Worm (Caenorhabditis elegans) whole organism, late embryonic: ENCODE measurements around the gene nlp-56.
A peak's percentile ranks its signal among the peaks of the same experiment; 100 is the strongest.

Experiments used
- C08G9.2 ChIP-seq: sonication (generic microtip); optimal IDR thresholded peaks from 2 replicates; lab custom pipeline; 2016; ENCODE audit warnings: mild to moderate bottlenecking, missing genetic modification characterization, moderate library complexity, missing compliant biosample characterization
- C38D4.7 ChIP-seq: fragments of 200-800 bp; sonication (Bioruptor generic); optimal IDR thresholded peaks from 2 replicates; lab custom pipeline; 2018; ENCODE audit warnings: mild to moderate bottlenecking, missing genetic modification characterization, moderate library complexity, missing compliant biosample characterization
- T23F11.4 ChIP-seq: fragments of 200-800 bp; sonication (Bioruptor generic); optimal IDR thresholded peaks from 2 replicates; lab custom pipeline; 2018; ENCODE audit warnings: mild to moderate bottlenecking, missing genetic modification characterization, missing compliant biosample characterization
- Y22D7AL.16 ChIP-seq: sonication (generic microtip); optimal IDR thresholded peaks from 2 replicates; lab custom pipeline; 2016; ENCODE audit warnings: missing genetic modification characterization, missing compliant biosample characterization
- ama-1 ChIP-seq: fragments of 150-350 bp; optimal IDR thresholded peaks from 2 replicates; lab custom pipeline; 2014
- ceh-18 ChIP-seq: sonication (generic microtip); optimal IDR thresholded peaks from 2 replicates; lab custom pipeline; 2016; ENCODE audit warnings: missing genetic modification characterization, missing compliant biosample characterization
- ceh-24 ChIP-seq: sonication (generic microtip); optimal IDR thresholded peaks from 2 replicates; lab custom pipeline; 2016; ENCODE audit warnings: mild to moderate bottlenecking, missing genetic modification characterization, missing compliant biosample characterization
- ceh-30 ChIP-seq: fragments of 150-350 bp; optimal IDR thresholded peaks from 2 replicates; lab custom pipeline; 2014; ENCODE audit warnings: missing biosample characterization, missing genetic modification characterization
- ceh-31 ChIP-seq: sonication (generic microtip); optimal IDR thresholded peaks from 2 replicates; lab custom pipeline; 2016; ENCODE audit warnings: missing genetic modification characterization, missing compliant biosample characterization
- ceh-34 ChIP-seq: sonication (generic microtip); optimal IDR thresholded peaks from 2 replicates; lab custom pipeline; 2016; ENCODE audit warnings: mild to moderate bottlenecking, missing genetic modification characterization, missing compliant biosample characterization
- ceh-45 ChIP-seq: fragments of 200-800 bp; sonication (Bioruptor generic); IDR thresholded peaks from 2 replicates; pipeline ENCODE4 v1.3.6; 2022; ENCODE audit warnings: missing genetic modification reagents, missing genetic modification characterization, missing compliant biosample characterization
- ceh-9 ChIP-seq: sonication (generic microtip); optimal IDR thresholded peaks from 2 replicates; lab custom pipeline; 2016; ENCODE audit warnings: mild to moderate bottlenecking, missing genetic modification characterization, inconsistent platforms, missing compliant biosample characterization
- dmd-4 ChIP-seq: sonication (generic microtip); optimal IDR thresholded peaks from 2 replicates; lab custom pipeline; 2016; ENCODE audit warnings: borderline replicate concordance, missing genetic modification characterization, missing compliant biosample characterization
- dve-1 ChIP-seq: sonication (generic microtip); optimal IDR thresholded peaks from 2 replicates; lab custom pipeline; 2017; ENCODE audit warnings: antibody characterized with exemption, mild to moderate bottlenecking, missing genetic modification characterization, missing compliant biosample characterization
- elt-2 ChIP-seq: sonication (generic microtip); optimal IDR thresholded peaks from 2 replicates; lab custom pipeline; 2016; ENCODE audit warnings: missing genetic modification reagents, missing genetic modification characterization, missing compliant biosample characterization
- ets-4 ChIP-seq: sonication (generic microtip); optimal IDR thresholded peaks from 2 replicates; lab custom pipeline; 2016; ENCODE audit warnings: missing genetic modification characterization, missing compliant biosample characterization
- gmeb-2 ChIP-seq: sonication (generic microtip); optimal IDR thresholded peaks from 2 replicates; lab custom pipeline; 2016; ENCODE audit warnings: missing genetic modification characterization, inconsistent platforms, missing compliant biosample characterization
- hlh-15 ChIP-seq: sonication (generic microtip); optimal IDR thresholded peaks from 2 replicates; lab custom pipeline; 2016; ENCODE audit warnings: missing genetic modification characterization, missing compliant biosample characterization
- hlh-30 ChIP-seq: sonication (generic microtip); optimal IDR thresholded peaks from 2 replicates; lab custom pipeline; 2017; ENCODE audit warnings: antibody characterized with exemption, missing genetic modification characterization, missing compliant biosample characterization; ENCODE audit not compliant: insufficient read depth
- hlh-6 ChIP-seq: sonication (generic microtip); optimal IDR thresholded peaks from 2 replicates; lab custom pipeline; 2016; ENCODE audit warnings: missing genotype, missing genetic modification characterization, missing compliant biosample characterization
- nfya-1 ChIP-seq: sonication (generic microtip); optimal IDR thresholded peaks from 2 replicates; lab custom pipeline; 2017; ENCODE audit warnings: missing genetic modification characterization, mild to moderate bottlenecking, missing compliant biosample characterization, antibody characterized with exemption, moderate library complexity
- pag-3 ChIP-seq: sonication (generic microtip); optimal IDR thresholded peaks from 2 replicates; lab custom pipeline; 2016; ENCODE audit warnings: missing compliant biosample characterization, missing genetic modification characterization, borderline replicate concordance
- pat-9 ChIP-seq: fragments of 200-800 bp; sonication (Bioruptor generic); optimal IDR thresholded peaks from 2 replicates; lab custom pipeline; 2018; ENCODE audit warnings: mild to moderate bottlenecking, missing genetic modification characterization, moderate library complexity, missing compliant biosample characterization
- pha-2 ChIP-seq: sonication (generic microtip); optimal IDR thresholded peaks from 2 replicates; lab custom pipeline; 2017; ENCODE audit warnings: mild to moderate bottlenecking, missing genetic modification characterization, missing compliant biosample characterization
- pqm-1 ChIP-seq: sonication (generic microtip); optimal IDR thresholded peaks from 2 replicates; lab custom pipeline; 2016; ENCODE audit warnings: missing genetic modification characterization, missing compliant biosample characterization
- sox-2 ChIP-seq: fragments of 200-800 bp; sonication (Bioruptor generic); IDR thresholded peaks from 2 replicates; pipeline ENCODE4 v1.3.6; 2022; ENCODE audit warnings: missing genetic modification reagents, missing genetic modification characterization, missing compliant biosample characterization
- sox-4 ChIP-seq: sonication (generic microtip); optimal IDR thresholded peaks from 2 replicates; lab custom pipeline; 2017; ENCODE audit warnings: mild to moderate bottlenecking, missing genetic modification characterization, inconsistent platforms, missing compliant biosample characterization
- tbx-2 ChIP-seq: sonication (generic microtip); optimal IDR thresholded peaks from 2 replicates; lab custom pipeline; 2016; ENCODE audit warnings: missing genetic modification characterization, missing compliant biosample characterization
- tbx-7 ChIP-seq: sonication (generic microtip); optimal IDR thresholded peaks from 2 replicates; lab custom pipeline; 2016; ENCODE audit warnings: missing genotype, missing genetic modification characterization, missing compliant biosample characterization
- ttx-3 ChIP-seq: sonication (generic microtip); optimal IDR thresholded peaks from 2 replicates; lab custom pipeline; 2016; ENCODE audit warnings: missing genetic modification reagents, missing genetic modification characterization, missing compliant biosample characterization
- unc-3 ChIP-seq, 2 experiments: fragments of 200-800 bp in 1 of 2; sonication (Bioruptor generic) in 1 of 2; sonication (generic microtip) in 1 of 2; conservative IDR thresholded peaks in 1 of 2; optimal IDR thresholded peaks in 1 of 2; 2 replicates each; pipeline versions ENCODE4 v1.3.6 to Lab custom; 2016 to 2022; ENCODE audit warnings: missing compliant biosample characterization in 2 of 2, missing genetic modification characterization in 2 of 2, missing genetic modification reagents in 1 of 2
- unc-42 ChIP-seq: sonication (generic microtip); optimal IDR thresholded peaks from 2 replicates; lab custom pipeline; 2016; ENCODE audit warnings: missing genotype, missing genetic modification characterization, missing compliant biosample characterization
- unc-55 ChIP-seq: sonication (generic microtip); optimal IDR thresholded peaks from 2 replicates; lab custom pipeline; 2017; ENCODE audit warnings: missing biosample characterization, missing genetic modification reagents, missing genetic modification characterization
- unc-86 ChIP-seq: sonication (generic microtip); optimal IDR thresholded peaks from 2 replicates; lab custom pipeline; 2016; ENCODE audit warnings: missing genetic modification characterization, missing compliant biosample characterization
- zip-5 ChIP-seq: sonication (generic microtip); optimal IDR thresholded peaks from 2 replicates; lab custom pipeline; 2016; ENCODE audit warnings: missing genetic modification characterization, missing compliant biosample characterization

Gene nlp-56

DNA sequence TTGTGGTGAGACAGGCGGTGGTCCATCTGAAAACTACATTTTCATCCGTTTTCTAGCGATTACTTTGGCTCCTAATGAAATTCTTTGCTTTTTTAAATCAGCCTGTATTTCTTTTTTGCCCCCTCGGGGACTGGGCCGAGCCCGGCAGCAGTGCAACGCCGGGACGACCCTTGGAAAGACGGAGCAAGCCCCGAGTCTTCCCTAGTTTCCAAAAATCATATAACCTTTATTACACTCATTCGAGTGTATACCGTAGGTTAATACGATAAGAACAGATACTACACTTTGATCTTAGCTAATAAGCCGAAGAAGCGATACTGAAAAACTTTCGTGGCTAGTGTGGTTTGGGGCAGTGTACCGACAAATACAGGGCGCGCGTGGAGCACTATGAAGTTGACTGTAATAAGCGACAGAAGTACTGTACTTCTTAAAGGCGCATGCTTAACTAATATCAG is 19.8 kb downstream of the nlp-56 start:
- TF ChIP-seq pag-3 (tag; lab: Kevin White, UChicago) = no peak
- TF ChIP-seq elt-2 (tag; lab: Kevin White, UChicago) = no peak
- TF ChIP-seq sox-2 (GFP tag; lab: Robert Waterston, UW) = no peak
- no peak for TF ChIP-seq pqm-1 (tag; lab: Kevin White, UChicago)
- no peak for TF ChIP-seq gmeb-2 (tag; lab: Kevin White, UChicago)
- TF ChIP-seq dve-1 (tag; lab: Kevin White, UChicago) = no peak
- TF ChIP-seq ttx-3 = no peak
- no peak for TF ChIP-seq pha-2 (tag; lab: Kevin White, UChicago)
- no peak for TF ChIP-seq pat-9
- TF ChIP-seq ets-4 (tag; lab: Kevin White, UChicago) = no peak
- TF ChIP-seq ceh-18 = no peak
- TF ChIP-seq T23F11.4 (GFP tag; lab: Kevin White, UChicago) = no peak
- no peak for TF ChIP-seq C08G9.2 (tag; lab: Kevin White, UChicago)
- TF ChIP-seq C38D4.7 (GFP tag; lab: Kevin White, UChicago) = no peak
- TF ChIP-seq Y22D7AL.16 = no peak
- TF ChIP-seq ama-1 (lab: Kevin White, UChicago) = no peak
- TF ChIP-seq zip-5 = no peak
- TF ChIP-seq unc-55 (GFP tag; lab: Kevin White, UChicago) = no peak
- TF ChIP-seq, all 69 proteins: peak for 0

- TF ChIP-seq sox-4 (tag; lab: Kevin White, UChicago) (no peak), unc-86 (tag; lab: Kevin White, UChicago) (no peak), hlh-6 (tag; lab: Kevin White, UChicago) (no peak), ceh-45 (no peak), unc-3 (GFP tag; conservative IDR thresholded peaks at IDR 0.05; lab: Robert Waterston, UW) (no peak), unc-3 (tag; optimal IDR thresholded peaks at IDR 0.05; lab: Kevin White, UChicago) (no peak), ceh-34 (tag; lab: Kevin White, UChicago) (no peak), dmd-4 (no peak), zip-5 (no peak), C08G9.2 (tag; lab: Kevin White, UChicago) (no peak)
Measured at ce11 chrIV:14763938-14764718, 20.4 kb downstream of the nlp-56 start.

ce11 chrIV:14763348-14763747 is 21.2 kb downstream of the nlp-56 start:
- peak; percentile 44 for TF ChIP-seq ceh-31 (tag; lab: Kevin White, UChicago)
- TF ChIP-seq elt-2 (tag; lab: Kevin White, UChicago) = peak; percentile 4
- peak; percentile 27 for TF ChIP-seq nfya-1 (tag; lab: Kevin White, UChicago)
- peak; percentile 24 for TF ChIP-seq tbx-2 (tag; lab: Kevin White, UChicago)
- 0 out of 2 replicates have a peak, but pooled peaks have one; percentile 43 for TF ChIP-seq sox-2 (GFP tag; lab: Robert Waterston, UW)
- peak; percentile 93 for TF ChIP-seq hlh-30
- peak; percentile 16 for TF ChIP-seq unc-42
- peak; percentile 40 for TF ChIP-seq ceh-18

ce11 chrIV:14760845-14761244 is 23.7 kb downstream of the nlp-56 start, which contains the start of gene ptp-5.2:
TSS of gene ptp-5.2 (minus strand) at chrIV:14760945.
- TF ChIP-seq unc-3 (GFP tag; conservative IDR thresholded peaks at IDR 0.05; lab: Robert Waterston, UW) (no peak), unc-3 (tag; optimal IDR thresholded peaks at IDR 0.05; lab: Kevin White, UChicago) (no peak), tbx-7 (tag; lab: Kevin White, UChicago) (no peak), ceh-9 (tag; lab: Kevin White, UChicago) (no peak), ceh-24 (tag; lab: Kevin White, UChicago) (no peak), ceh-30 (tag; lab: Kevin White, UChicago) (no peak), hlh-15 (tag; lab: Kevin White, UChicago) (no peak)
- TF ChIP-seq, all 69 proteins: peak for 0
